Worm (Caenorhabditis elegans) whole organism, late embryonic: ENCODE measurements around the gene zip-12.

Source experiments
- Y22D7AL.16 ChIP-seq: sonication (generic microtip); optimal IDR thresholded peaks from 2 replicates; lab custom pipeline; 2016; ENCODE audit warnings: missing genetic modification characterization, missing compliant biosample characterization
- ahr-1 ChIP-seq: sonication (generic microtip); optimal IDR thresholded peaks from 2 replicates; lab custom pipeline; 2016; ENCODE audit warnings: missing genetic modification characterization, missing compliant biosample characterization
- ama-1 ChIP-seq: fragments of 150-350 bp; optimal IDR thresholded peaks from 2 replicates; lab custom pipeline; 2014
- ceh-14 ChIP-seq: sonication (generic microtip); optimal IDR thresholded peaks from 2 replicates; lab custom pipeline; 2016; ENCODE audit warnings: missing genotype, missing genetic modification characterization, missing compliant biosample characterization
- elt-2 ChIP-seq: sonication (generic microtip); optimal IDR thresholded peaks from 2 replicates; lab custom pipeline; 2016; ENCODE audit warnings: missing genetic modification reagents, missing genetic modification characterization, missing compliant biosample characterization
- eyg-1 ChIP-seq: sonication (generic microtip); optimal IDR thresholded peaks from 2 replicates; lab custom pipeline; 2016; ENCODE audit warnings: missing genotype, missing genetic modification characterization, missing compliant biosample characterization
- fax-1 ChIP-seq: sonication (generic microtip); optimal IDR thresholded peaks from 2 replicates; lab custom pipeline; 2016; ENCODE audit warnings: missing genotype, missing genetic modification characterization, missing compliant biosample characterization
- fkh-10 ChIP-seq: fragments of 150-350 bp; optimal IDR thresholded peaks from 2 replicates; lab custom pipeline; 2014; ENCODE audit warnings: missing biosample characterization, missing genetic modification reagents, missing genetic modification characterization
- nhr-11 ChIP-seq: fragments of 150-350 bp; optimal IDR thresholded peaks from 2 replicates; lab custom pipeline; 2014; ENCODE audit warnings: missing biosample characterization, missing genetic modification characterization
- pha-4 ChIP-seq: fragments of 150-350 bp; optimal IDR thresholded peaks from 2 replicates; lab custom pipeline; 2018; ENCODE audit warnings: missing biosample characterization, missing genetic modification reagents, missing genetic modification characterization
- pqm-1 ChIP-seq: sonication (generic microtip); optimal IDR thresholded peaks from 2 replicates; lab custom pipeline; 2016; ENCODE audit warnings: missing genetic modification characterization, missing compliant biosample characterization
- syd-9 ChIP-seq: sonication (generic microtip); optimal IDR thresholded peaks from 2 replicates; lab custom pipeline; 2016; ENCODE audit warnings: mild to moderate bottlenecking, missing genetic modification characterization, moderate library complexity, missing compliant biosample characterization
- ttx-3 ChIP-seq: sonication (generic microtip); optimal IDR thresholded peaks from 2 replicates; lab custom pipeline; 2016; ENCODE audit warnings: missing genetic modification reagents, missing genetic modification characterization, missing compliant biosample characterization
- unc-42 ChIP-seq: sonication (generic microtip); optimal IDR thresholded peaks from 2 replicates; lab custom pipeline; 2016; ENCODE audit warnings: missing genotype, missing genetic modification characterization, missing compliant biosample characterization

- no peak for TF ChIP-seq Y22D7AL.16 (tag; lab: Kevin White, UChicago)
- no peak for TF ChIP-seq ama-1 (lab: Kevin White, UChicago)
- peak; percentile 71 for TF ChIP-seq ceh-14 (tag; lab: Kevin White, UChicago)
- no peak for TF ChIP-seq pha-4 (tag; lab: Kevin White, UChicago)
- peak; percentile 19 for TF ChIP-seq ttx-3
- peak; percentile 54 for TF ChIP-seq pqm-1 (tag; lab: Kevin White, UChicago)
- no peak for TF ChIP-seq nhr-11 (tag; lab: Kevin White, UChicago)
- peak; percentile 34 for TF ChIP-seq syd-9 (tag; lab: Kevin White, UChicago)
- TF ChIP-seq ahr-1, result peak; percentile 35
- TF ChIP-seq elt-2 (tag; lab: Kevin White, UChicago), result peak; percentile 77
- no peak for TF ChIP-seq fkh-10 (GFP tag; lab: Kevin White, UChicago)
- TF ChIP-seq eyg-1 (tag; lab: Kevin White, UChicago), result peak; percentile 36
- TF ChIP-seq unc-42 (tag; lab: Kevin White, UChicago), result peak; percentile 69
- peak; percentile 77 for TF ChIP-seq fax-1 (tag; lab: Kevin White, UChicago)
These were observed 23.6 kb downstream of the zip-12 start, which contains the start of the genes pph-4.1 and Y75B8A.31 for ce11 chrIII:12351301-12351700.
